Comparison of ENCODE assay signal across 5 worm cellular contexts in the genomic region with DNA sequence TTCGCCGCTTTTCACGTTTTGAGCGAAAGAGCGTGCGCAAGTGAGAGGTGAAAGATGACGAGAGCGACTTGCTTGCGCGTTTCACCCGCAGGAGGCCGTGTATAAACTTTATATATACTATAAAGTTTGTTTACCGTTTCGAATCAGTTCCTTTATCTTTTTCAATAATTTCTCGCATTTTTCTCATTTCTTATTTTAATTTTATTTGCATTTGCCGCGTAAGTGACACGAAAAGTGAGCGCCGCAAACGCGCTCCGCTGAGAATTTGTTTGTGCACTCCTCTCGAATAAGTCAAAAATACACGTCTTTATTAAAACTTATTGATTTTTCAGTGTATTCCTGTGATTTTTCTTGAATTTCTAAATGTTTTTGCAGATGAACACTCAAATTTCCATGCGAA.
TF ChIP-seq lines count a peak whose summit lies in the region.

A gene (plus strand): TSS at position 364 of the 400 bp plus-strand sequence.

TF ChIP-seq in whole organism, L1 larva, 84 proteins besides CTCF, POLR2A, EP300 and RAD21 (continues in another document):
- TF ChIP-seq F16B12.6 (tag; optimal IDR thresholded peaks at IDR 0.05; lab: Kevin White, UChicago) (peak; percentile 73), snu-23 (GFP tag; optimal IDR thresholded peaks at IDR 0.05; lab: Kevin White, UChicago) (peak; percentile 95), lin-14 (GFP tag; optimal IDR thresholded peaks at IDR 0.05; lab: Kevin White, UChicago) (peak; percentile 93), ceh-82 (tag; optimal IDR thresholded peaks at IDR 0.05; lab: Kevin White, UChicago) (peak; percentile 75 to 93 (median 77)), zip-4 (GFP tag; optimal IDR thresholded peaks at IDR 0.05; lab: Kevin White, UChicago) (peak; percentile 66), sup-37 (GFP tag; optimal IDR thresholded peaks at IDR 0.05; lab: Kevin White, UChicago) (peak; percentile 17), nhr-84 (tag; optimal IDR thresholded peaks at IDR 0.05; lab: Kevin White, UChicago) (no peak), lsy-2 (tag; optimal IDR thresholded peaks at IDR 0.05; lab: Kevin White, UChicago) (peak; percentile 91 to 95), fos-1 (tag; optimal IDR thresholded peaks at IDR 0.05; lab: Kevin White, UChicago) (peak; percentile 71), egl-27 (tag; optimal IDR thresholded peaks at IDR 0.05; lab: Kevin White, UChicago) (peak; percentile 37), isw-1 (GFP tag; IDR thresholded peaks at IDR 0.05; lab: Robert Waterston, UW) (peak; percentile 86), Y116A8C.19 (tag; optimal IDR thresholded peaks at IDR 0.05; lab: Kevin White, UChicago; ENCODE audit: borderline replicate concordance) (no peak), snpc-4 (tag; optimal IDR thresholded peaks at IDR 0.05; lab: Kevin White, UChicago) (peak; percentile 79), nhr-12 (tag; optimal IDR thresholded peaks at IDR 0.05; lab: Kevin White, UChicago) (no peak), nhr-85 (tag; lab: Kevin White, UChicago) (peak; percentile 94), aha-1 (tag; optimal IDR thresholded peaks at IDR 0.05; lab: Kevin White, UChicago) (no peak), fkh-8 (tag; optimal IDR thresholded peaks at IDR 0.05; lab: Kevin White, UChicago) (peak; percentile 92)

TF ChIP-seq in whole organism, L3 larva, 47 proteins besides CTCF, POLR2A, EP300 and RAD21 (continues in another document):
- no peak for TF ChIP-seq elt-3 (tag; optimal IDR thresholded peaks at IDR 0.05; lab: Kevin White, UChicago)
- peak; percentile 83 for TF ChIP-seq ceh-28 (tag; optimal IDR thresholded peaks at IDR 0.05; lab: Kevin White, UChicago)
- TF ChIP-seq nhr-23 (tag; optimal IDR thresholded peaks at IDR 0.05; lab: Kevin White, UChicago): peak; percentile 91
- TF ChIP-seq ztf-11 (tag; optimal IDR thresholded peaks at IDR 0.05; lab: Kevin White, UChicago): no peak
- TF ChIP-seq elt-2 (tag; optimal IDR thresholded peaks at IDR 0.05; lab: Kevin White, UChicago): peak; percentile 45
- no peak for TF ChIP-seq elt-1 (tag; optimal IDR thresholded peaks at IDR 0.05; lab: Kevin White, UChicago)
- peak; percentile 50 for TF ChIP-seq tbx-2 (tag; optimal IDR thresholded peaks at IDR 0.05; lab: Kevin White, UChicago)
- peak; percentile 48 for TF ChIP-seq pqm-1 (tag; optimal IDR thresholded peaks at IDR 0.05; lab: Kevin White, UChicago)
- TF ChIP-seq nhr-43 (tag; optimal IDR thresholded peaks at IDR 0.05; lab: Kevin White, UChicago; ENCODE audit: poor library complexity, severe bottlenecking): peak; percentile 79
- peak; percentile 93 for TF ChIP-seq lin-15B (tag; optimal IDR thresholded peaks at IDR 0.05; lab: Kevin White, UChicago)
- no peak for TF ChIP-seq nhr-237 (tag; optimal IDR thresholded peaks at IDR 0.05; lab: Kevin White, UChicago)
- TF ChIP-seq nhr-28 (tag; optimal IDR thresholded peaks at IDR 0.05; lab: Kevin White, UChicago): peak; percentile 10
- no peak for TF ChIP-seq ceh-9 (tag; optimal IDR thresholded peaks at IDR 0.05; lab: Kevin White, UChicago)
- no peak for TF ChIP-seq mdl-1 (tag; optimal IDR thresholded peaks at IDR 0.05; lab: Kevin White, UChicago)
- no peak for TF ChIP-seq nhr-76 (tag; optimal IDR thresholded peaks at IDR 0.05; lab: Kevin White, UChicago)
- TF ChIP-seq ztf-4 (tag; optimal IDR thresholded peaks at IDR 0.05; lab: Kevin White, UChicago): no peak
- TF ChIP-seq R02D3.7 (tag; optimal IDR thresholded peaks at IDR 0.05; lab: Kevin White, UChicago): peak; percentile 84
- peak; percentile 60 for TF ChIP-seq nhr-77 (tag; optimal IDR thresholded peaks at IDR 0.05; lab: Kevin White, UChicago)

TF ChIP-seq in whole organism, early embryonic, 17 proteins besides CTCF, POLR2A, EP300 and RAD21:
- TF ChIP-seq tbx-11 (GFP tag; IDR thresholded peaks at IDR 0.05; lab: Robert Waterston, UW): no peak
- TF ChIP-seq ets-7 (tag; optimal IDR thresholded peaks at IDR 0.05; lab: Kevin White, UChicago): no peak
- TF ChIP-seq pes-1 (GFP tag; IDR thresholded peaks at IDR 0.05; lab: Robert Waterston, UW): 0 out of 2 replicates have a peak, but pooled peaks have one; percentile 26
- peak; percentile 72 for TF ChIP-seq F13C5.2 (tag; optimal IDR thresholded peaks at IDR 0.05; lab: Kevin White, UChicago)
- no peak for TF ChIP-seq tbx-37 (GFP tag; conservative IDR thresholded peaks at IDR 0.05; lab: Robert Waterston, UW)
- no peak for TF ChIP-seq ama-1 (optimal IDR thresholded peaks at IDR 0.05; lab: Kevin White, UChicago)

TF ChIP-seq in whole organism, midembryonic, 9 proteins besides CTCF, POLR2A, EP300 and RAD21:
- TF ChIP-seq ztf-29 (GFP tag; IDR thresholded peaks at IDR 0.05; lab: Robert Waterston, UW) (no peak), klf-2 (GFP tag; conservative IDR thresholded peaks at IDR 0.05; lab: Robert Waterston, UW) (no peak), ztf-23 (GFP tag; IDR thresholded peaks at IDR 0.05; lab: Robert Waterston, UW) (0 out of 2 replicates have a peak, but pooled peaks have one; percentile 36), flt-1 (GFP tag; IDR thresholded peaks at IDR 0.05; lab: Robert Waterston, UW) (no peak; the same call in 1 of the 2 replicates), cog-1 (tag; optimal IDR thresholded peaks at IDR 0.05; lab: Kevin White, UChicago) (peak; percentile 70), med-1 (GFP tag; optimal IDR thresholded peaks at IDR 0.05; lab: Kevin White, UChicago; ENCODE audit: insufficient read depth) (no peak), T22C8.4 (GFP tag; IDR thresholded peaks at IDR 0.05; lab: Robert Waterston, UW) (no peak; the same call in 1 of the 2 replicates), ref-1 (GFP tag; conservative IDR thresholded peaks at IDR 0.05; lab: Robert Waterston, UW) (no peak)

TF ChIP-seq in whole organism, young adult, 124 proteins besides CTCF, POLR2A, EP300 and RAD21 (continues in another document):
- TF ChIP-seq ztf-6 (GFP tag; IDR thresholded peaks at IDR 0.05; lab: Robert Waterston, UW): 0 out of 2 replicates have a peak, but pooled peaks have one; percentile 11
- TF ChIP-seq repo-1 (tag; optimal IDR thresholded peaks at IDR 0.05; lab: Kevin White, UChicago): no peak
- no peak for TF ChIP-seq hsf-1 (GFP tag; IDR thresholded peaks at IDR 0.05; lab: Robert Waterston, UW)
- TF ChIP-seq B0019.2 (GFP tag; conservative IDR thresholded peaks at IDR 0.05; lab: Robert Waterston, UW): 0 out of 2 replicates have a peak, but pooled peaks have one; percentile 9
- TF ChIP-seq pha-4 (tag; optimal IDR thresholded peaks at IDR 0.05; lab: Kevin White, UChicago): no peak
- no peak for TF ChIP-seq nfyb-1 (GFP tag; IDR thresholded peaks at IDR 0.05; lab: Robert Waterston, UW)
- no peak for TF ChIP-seq Y56A3A.18 (GFP tag; IDR thresholded peaks at IDR 0.05; lab: Robert Waterston, UW)
- peak; percentile 79 for TF ChIP-seq lin-40 (tag; optimal IDR thresholded peaks at IDR 0.05; lab: Kevin White, UChicago)
- no peak for TF ChIP-seq akir-1 (GFP tag; optimal IDR thresholded peaks at IDR 0.05; lab: Kevin White, UChicago)
- no peak for TF ChIP-seq attf-6 (GFP tag; IDR thresholded peaks at IDR 0.05; lab: Robert Waterston, UW)
- no peak for TF ChIP-seq hlh-26 (GFP tag; conservative IDR thresholded peaks at IDR 0.05; lab: Robert Waterston, UW)
- TF ChIP-seq D2030.7 (GFP tag; IDR thresholded peaks at IDR 0.05; lab: Robert Waterston, UW): peak; percentile 73
- no peak for TF ChIP-seq nhr-27 (tag; optimal IDR thresholded peaks at IDR 0.05; lab: Kevin White, UChicago)
- TF ChIP-seq T07F8.4 (tag; optimal IDR thresholded peaks at IDR 0.05; lab: Kevin White, UChicago): no peak
- no peak for TF ChIP-seq egl-18 (GFP tag; IDR thresholded peaks at IDR 0.05; lab: Robert Waterston, UW)
- TF ChIP-seq gei-17 (GFP tag; optimal IDR thresholded peaks at IDR 0.05; lab: Kevin White, UChicago): no peak
- TF ChIP-seq ceh-79 (tag; optimal IDR thresholded peaks at IDR 0.05; lab: Kevin White, UChicago): no peak
- TF ChIP-seq ceh-91 (GFP tag; IDR thresholded peaks at IDR 0.05; lab: Robert Waterston, UW): no peak
- no peak for TF ChIP-seq hrde-1 (tag; optimal IDR thresholded peaks at IDR 0.05; lab: Kevin White, UChicago; ENCODE audit: borderline replicate concordance)
- TF ChIP-seq efl-1 (GFP tag; optimal IDR thresholded peaks at IDR 0.05; lab: Kevin White, UChicago): peak; percentile 69
- peak; percentile 68 for TF ChIP-seq ztf-26 (tag; optimal IDR thresholded peaks at IDR 0.05; lab: Kevin White, UChicago)
- TF ChIP-seq Y79H2A.3 (GFP tag; conservative IDR thresholded peaks at IDR 0.05; lab: Robert Waterston, UW): no peak
- TF ChIP-seq dpl-1 (GFP tag; optimal IDR thresholded peaks at IDR 0.05; lab: Kevin White, UChicago): peak; percentile 84
- TF ChIP-seq zim-3 (tag; optimal IDR thresholded peaks at IDR 0.05; lab: Kevin White, UChicago): no peak
- TF ChIP-seq lin-54 (GFP tag; optimal IDR thresholded peaks at IDR 0.05; lab: Kevin White, UChicago): peak; percentile 87
- TF ChIP-seq bed-1 (GFP tag; IDR thresholded peaks at IDR 0.05; lab: Robert Waterston, UW): no peak
- no peak for TF ChIP-seq F57C9.4 (tag; optimal IDR thresholded peaks at IDR 0.05; lab: Kevin White, UChicago)
- no peak for TF ChIP-seq F39B2.1 (GFP tag; IDR thresholded peaks at IDR 0.05; lab: Robert Waterston, UW)
- TF ChIP-seq snpc-3.4 (tag; optimal IDR thresholded peaks at IDR 0.05; lab: Kevin White, UChicago): peak; percentile 41
- TF ChIP-seq him-1 (tag; optimal IDR thresholded peaks at IDR 0.05; lab: Kevin White, UChicago): peak; percentile 41
- no peak for TF ChIP-seq ceh-58 (GFP tag; IDR thresholded peaks at IDR 0.05; lab: Robert Waterston, UW)
- TF ChIP-seq rec-8 (tag; optimal IDR thresholded peaks at IDR 0.05; lab: Kevin White, UChicago): no peak
- TF ChIP-seq rpc-1 (optimal IDR thresholded peaks at IDR 0.05; lab: Kevin White, UChicago): no peak
- no peak for TF ChIP-seq rpc-1 (tag; optimal IDR thresholded peaks at IDR 0.05; lab: Kevin White, UChicago)
- TF ChIP-seq ceh-27 (GFP tag; optimal IDR thresholded peaks at IDR 0.05; lab: Kevin White, UChicago): peak; percentile 52
- no peak for TF ChIP-seq ztf-28 (GFP tag; IDR thresholded peaks at IDR 0.05; lab: Robert Waterston, UW)
- TF ChIP-seq ztf-18 (tag; optimal IDR thresholded peaks at IDR 0.05; lab: Kevin White, UChicago): no peak
- TF ChIP-seq egrh-3 (GFP tag; IDR thresholded peaks at IDR 0.05; lab: Robert Waterston, UW): no peak
- TF ChIP-seq nhr-80 (tag; optimal IDR thresholded peaks at IDR 0.05; lab: Kevin White, UChicago): no peak
- peak; percentile 21 for TF ChIP-seq madf-10 (tag; optimal IDR thresholded peaks at IDR 0.05; lab: Kevin White, UChicago)
- no peak for TF ChIP-seq ztf-22 (GFP tag; optimal IDR thresholded peaks at IDR 0.05; lab: Kevin White, UChicago)
- TF ChIP-seq aptf-2 (GFP tag; conservative IDR thresholded peaks at IDR 0.05; lab: Robert Waterston, UW): 0 out of 2 replicates have a peak, but pooled peaks have one; percentile 8
- no peak for TF ChIP-seq cebp-1 (GFP tag; IDR thresholded peaks at IDR 0.05; lab: Robert Waterston, UW)
- TF ChIP-seq cebp-1 (tag; optimal IDR thresholded peaks at IDR 0.05; lab: Kevin White, UChicago): peak; percentile 59
